Worm (Caenorhabditis elegans) whole organism, L1 larva: ENCODE measurements around the gene spe-51.
A peak's percentile ranks its signal among the peaks of the same experiment; 100 is the strongest.

Experiments used
- aly-2 ChIP-seq: fragments of 150-350 bp; optimal IDR thresholded peaks from 2 replicates; lab custom pipeline; 2014; ENCODE audit warnings: missing biosample characterization, missing genetic modification characterization
- ama-1 ChIP-seq: fragments of 150-350 bp; optimal IDR thresholded peaks from 2 replicates; lab custom pipeline; 2014
- blmp-1 ChIP-seq: fragments of 150-350 bp; optimal IDR thresholded peaks from 2 replicates; lab custom pipeline; 2014; ENCODE audit warnings: missing biosample characterization, missing genetic modification characterization
- ceh-63 ChIP-seq: fragments of 200-800 bp; sonication (Bioruptor generic); optimal IDR thresholded peaks from 2 replicates; lab custom pipeline; 2018; ENCODE audit warnings: mild to moderate bottlenecking, missing genetic modification characterization, missing compliant biosample characterization
- ceh-82 ChIP-seq, 3 experiments: fragments of 150-350 bp in 1 of 3; sonication (generic microtip) in 2 of 3; optimal IDR thresholded peaks; 2 replicates each; lab custom pipeline; 2014 to 2017; ENCODE audit warnings: missing biosample characterization in 3 of 3, missing genetic modification characterization in 3 of 3
- dpl-1 ChIP-seq, 3 experiments: fragments of 150-350 bp in 2 of 3; sonication (generic microtip) in 1 of 3; optimal IDR thresholded peaks; 2 replicates each; lab custom pipeline; 2014 to 2017; ENCODE audit warnings: missing biosample characterization in 3 of 3, missing genetic modification characterization in 3 of 3, missing genetic modification reagents in 3 of 3
- dsc-1 ChIP-seq: sonication (generic microtip); optimal IDR thresholded peaks from 2 replicates; lab custom pipeline; 2016; ENCODE audit warnings: mild to moderate bottlenecking, missing genetic modification characterization, missing compliant biosample characterization
- efl-1 ChIP-seq, 4 experiments: fragments of 150-350 bp; optimal IDR thresholded peaks in 3 of 4; peaks in 1 of 4; 1 replicate in 1 of 4; 2 replicates in 3 of 4; lab custom pipeline; 2014; ENCODE audit warnings: missing biosample characterization in 2 of 4, missing genetic modification characterization in 2 of 4, missing genetic modification reagents in 2 of 4
- ets-5 ChIP-seq: fragments of 200-800 bp; sonication (Bioruptor generic); IDR thresholded peaks from 2 replicates; pipeline ENCODE4 v1.3.6; 2022; ENCODE audit warnings: missing genetic modification characterization, missing compliant biosample characterization
- hlh-17 ChIP-seq: fragments of 200-800 bp; sonication (Bioruptor generic); optimal IDR thresholded peaks from 2 replicates; lab custom pipeline; 2018; ENCODE audit warnings: missing genetic modification characterization, mild to moderate bottlenecking, missing compliant biosample characterization, moderate library complexity, borderline replicate concordance
- jun-1 ChIP-seq: fragments of 150-350 bp; optimal IDR thresholded peaks from 2 replicates; lab custom pipeline; 2014; ENCODE audit warnings: missing biosample characterization, missing genetic modification reagents, missing genetic modification characterization
- lin-35 ChIP-seq, 2 experiments: fragments of 150-350 bp; optimal IDR thresholded peaks; 2 replicates each; lab custom pipeline; 2014; ENCODE audit warnings: missing biosample characterization in 2 of 2, missing genetic modification characterization in 2 of 2, missing genetic modification reagents in 2 of 2
- lin-39 ChIP-seq: fragments of 150-350 bp; optimal IDR thresholded peaks from 2 replicates; lab custom pipeline; 2014; ENCODE audit warnings: missing biosample characterization, missing genetic modification reagents, missing genetic modification characterization
- lir-3 ChIP-seq: sonication (generic microtip); optimal IDR thresholded peaks from 2 replicates; lab custom pipeline; 2016; ENCODE audit warnings: mild to moderate bottlenecking, missing genetic modification characterization, moderate library complexity, missing compliant biosample characterization; ENCODE audit not compliant: poor library complexity
- mab-9 ChIP-seq: fragments of 200-800 bp; sonication (Bioruptor generic); IDR thresholded peaks from 2 replicates; pipeline ENCODE4 v1.3.6; 2022; ENCODE audit warnings: missing genetic modification reagents, missing genetic modification characterization, missing compliant biosample characterization
- mef-2 ChIP-seq: fragments of 150-350 bp; optimal IDR thresholded peaks from 2 replicates; lab custom pipeline; 2014; ENCODE audit warnings: missing biosample characterization, missing genetic modification characterization
- nhr-19 ChIP-seq: fragments of 200-800 bp; sonication (Bioruptor generic); conservative IDR thresholded peaks from 2 replicates; pipeline ENCODE4 v1.3.6; 2022; ENCODE audit warnings: missing genetic modification characterization, missing compliant biosample characterization
- nhr-237 ChIP-seq: fragments of 150-350 bp; optimal IDR thresholded peaks from 2 replicates; lab custom pipeline; 2014; ENCODE audit warnings: missing biosample characterization, missing genetic modification characterization
- nhr-77 ChIP-seq: fragments of 150-350 bp; optimal IDR thresholded peaks from 2 replicates; lab custom pipeline; 2014; ENCODE audit warnings: missing biosample characterization, missing genetic modification characterization
- nhr-85 ChIP-seq: sonication (generic microtip); peaks from one replicate; lab custom pipeline; 2016; ENCODE audit warnings: missing genetic modification characterization, inconsistent platforms, missing compliant biosample characterization
- nhr-90 ChIP-seq: sonication (generic microtip); optimal IDR thresholded peaks from 2 replicates; lab custom pipeline; 2016; ENCODE audit warnings: mild to moderate bottlenecking, missing genetic modification characterization, missing compliant biosample characterization; ENCODE audit not compliant: poor library complexity
- pag-3 ChIP-seq: sonication (generic microtip); optimal IDR thresholded peaks from 2 replicates; lab custom pipeline; 2017; ENCODE audit warnings: missing genetic modification characterization, mild to moderate bottlenecking, missing compliant biosample characterization, antibody characterized with exemption, borderline replicate concordance; ENCODE audit not compliant: insufficient read depth
- pqm-1 ChIP-seq: sonication (generic microtip); optimal IDR thresholded peaks from 3 replicates; lab custom pipeline; 2017; ENCODE audit warnings: missing biosample characterization, missing genetic modification characterization
- skn-1 ChIP-seq: fragments of 150-350 bp; optimal IDR thresholded peaks from 2 replicates; lab custom pipeline; 2014; ENCODE audit warnings: missing biosample characterization, missing genetic modification characterization
- sup-37 ChIP-seq: fragments of 200-800 bp; sonication (Bioruptor generic); optimal IDR thresholded peaks from 2 replicates; lab custom pipeline; 2018; ENCODE audit warnings: mild to moderate bottlenecking, missing genetic modification characterization, missing compliant biosample characterization
- swsn-7 ChIP-seq: sonication (generic microtip); optimal IDR thresholded peaks from 2 replicates; lab custom pipeline; 2016; ENCODE audit warnings: missing genetic modification characterization, missing compliant biosample characterization
- tbx-2 ChIP-seq: sonication (generic microtip); optimal IDR thresholded peaks from 2 replicates; lab custom pipeline; 2016; ENCODE audit warnings: missing genetic modification characterization, missing compliant biosample characterization
- tlp-1 ChIP-seq: fragments of 150-350 bp; optimal IDR thresholded peaks from 2 replicates; lab custom pipeline; 2014; ENCODE audit warnings: missing biosample characterization, missing genetic modification characterization
- unc-130 ChIP-seq: fragments of 150-350 bp; optimal IDR thresholded peaks from 2 replicates; lab custom pipeline; 2017; ENCODE audit warnings: missing biosample characterization, missing genetic modification characterization, inconsistent platforms
- unc-86 ChIP-seq: sonication (generic microtip); optimal IDR thresholded peaks from 2 replicates; lab custom pipeline; 2016; ENCODE audit warnings: missing genetic modification characterization, missing compliant biosample characterization
- unc-98 ChIP-seq: fragments of 200-800 bp; sonication (Bioruptor generic); IDR thresholded peaks from 2 replicates; pipeline ENCODE4 v1.3.6; 2022; ENCODE audit warnings: missing genetic modification characterization, missing compliant biosample characterization
- vab-15 ChIP-seq: sonication (generic microtip); optimal IDR thresholded peaks from 2 replicates; lab custom pipeline; 2017; ENCODE audit warnings: missing genotype, mild to moderate bottlenecking, missing genetic modification characterization, missing compliant biosample characterization
- xbp-1 ChIP-seq: sonication (generic microtip); optimal IDR thresholded peaks from 2 replicates; lab custom pipeline; 2016; ENCODE audit warnings: missing genetic modification characterization, missing compliant biosample characterization
- zag-1 ChIP-seq: fragments of 150-350 bp; optimal IDR thresholded peaks from 2 replicates; lab custom pipeline; 2014; ENCODE audit warnings: missing biosample characterization, missing genetic modification characterization
- ztf-11 ChIP-seq, 2 experiments: sonication (generic microtip); optimal IDR thresholded peaks; 2 replicates each; lab custom pipeline; 2016 to 2017; ENCODE audit warnings: missing genetic modification characterization in 2 of 2, missing biosample characterization in 1 of 2, missing compliant biosample characterization in 1 of 2
- ztf-4 ChIP-seq: fragments of 150-350 bp; optimal IDR thresholded peaks from 2 replicates; lab custom pipeline; 2014; ENCODE audit warnings: missing biosample characterization, missing genetic modification characterization

spe-51 gene

DNA sequence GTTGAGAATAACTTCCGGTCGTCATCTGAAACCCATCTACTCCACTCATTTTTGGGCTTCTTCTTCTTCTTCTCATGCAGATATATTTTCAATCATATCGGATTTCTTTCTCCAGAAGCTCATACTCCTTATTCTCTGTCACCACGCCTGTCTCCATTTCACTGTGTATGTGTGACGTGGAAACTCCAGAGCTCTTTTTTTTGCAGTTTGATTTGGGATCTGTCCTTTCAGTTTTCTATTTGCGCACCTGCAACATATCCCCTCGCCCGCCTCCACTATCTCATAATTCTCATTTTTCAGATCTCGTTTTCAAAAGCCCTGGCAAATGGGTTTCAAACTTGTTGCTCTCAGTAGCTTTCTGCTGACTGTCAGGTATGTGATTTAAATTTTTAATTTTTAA is 13.8 kb upstream of the spe-51 start, which contains the start of gene kin-36:
kin-36 (plus strand) TSS at position 301 of the 400 bp plus-strand sequence.
- TF ChIP-seq nhr-85 (tag; lab: Kevin White, UChicago) (peak; percentile 51), nhr-237 (no peak)

- TF ChIP-seq nhr-85 (tag; lab: Kevin White, UChicago) (peak; percentile 30), swsn-7 (no peak)
- TF ChIP-seq, all 84 proteins: peak for 1
These were observed 9.4 kb upstream of the spe-51 start for ce11 chrIV:4683149-4683548.

DNA sequence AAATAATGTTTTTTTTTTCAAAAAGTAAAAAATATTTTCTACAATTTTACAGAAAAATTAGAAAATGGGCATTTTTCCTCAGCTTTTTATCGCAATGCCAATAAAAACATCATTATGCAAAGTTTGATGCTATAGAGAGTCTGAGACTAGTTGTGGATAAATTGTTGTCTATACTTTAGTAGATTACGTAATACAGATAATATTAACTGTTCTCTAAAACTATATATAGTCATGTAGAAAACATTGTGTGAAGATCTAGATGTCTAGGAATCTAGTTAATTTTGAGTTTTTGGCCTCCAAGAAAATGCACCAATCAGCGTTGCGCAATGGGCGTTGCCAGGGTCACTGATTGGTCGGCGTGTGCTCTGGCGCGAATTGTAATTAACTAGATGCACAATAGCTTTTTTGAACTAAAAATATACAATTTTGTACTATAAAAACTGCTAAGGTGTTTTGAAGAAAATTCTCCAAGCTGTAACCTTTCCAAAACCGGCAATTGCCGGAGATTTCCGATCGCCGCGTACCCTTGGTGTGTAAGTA is 6.2 kb upstream of the spe-51 start:
- TF ChIP-seq unc-86 (tag; lab: Kevin White, UChicago) (no peak), xbp-1 (tag; lab: Kevin White, UChicago) (peak; percentile 62), lin-39 (tag; lab: Kevin White, UChicago) (no peak), mef-2 (tag; lab: Kevin White, UChicago) (no peak), dpl-1 (GFP tag; optimal IDR thresholded peaks at IDR 0.05; lab: Kevin White, UChicago) (no peak)

ce11 chrIV:4686898-4687297 is 5.7 kb upstream of the spe-51 start:
- TF ChIP-seq nhr-90 (tag; lab: Kevin White, UChicago), result no peak
- no peak for TF ChIP-seq skn-1 (tag; lab: Kevin White, UChicago)
- TF ChIP-seq ztf-4 (tag; lab: Kevin White, UChicago), result no peak
- no peak for TF ChIP-seq pqm-1 (tag; lab: Kevin White, UChicago)
- no peak for TF ChIP-seq ceh-82 (tag; optimal IDR thresholded peaks at IDR 0.05; lab: Kevin White, UChicago)
- no peak for TF ChIP-seq swsn-7
- TF ChIP-seq vab-15 (tag; lab: Kevin White, UChicago), result no peak
- TF ChIP-seq unc-130, result no peak
- no peak for TF ChIP-seq unc-86 (tag; lab: Kevin White, UChicago)
- TF ChIP-seq ets-5 (GFP tag; lab: Robert Waterston, UW), result no peak
- no peak for TF ChIP-seq lir-3 (tag; lab: Kevin White, UChicago)
- TF ChIP-seq sup-37, result no peak
- TF ChIP-seq ceh-63 (GFP tag; lab: Kevin White, UChicago), result no peak
- no peak for TF ChIP-seq jun-1 (tag; lab: Kevin White, UChicago)

- TF ChIP-seq mef-2 (tag; lab: Kevin White, UChicago), result no peak
- TF ChIP-seq jun-1 (tag; lab: Kevin White, UChicago), result no peak
- peak; percentile 92 for TF ChIP-seq blmp-1 (tag; lab: Kevin White, UChicago)
These were observed 4.3 kb upstream of the spe-51 start, which contains the start of gene bus-4 for ce11 chrIV:4688221-4688620. TSS of gene bus-4 (plus strand) at chrIV:4688269.

DNA sequence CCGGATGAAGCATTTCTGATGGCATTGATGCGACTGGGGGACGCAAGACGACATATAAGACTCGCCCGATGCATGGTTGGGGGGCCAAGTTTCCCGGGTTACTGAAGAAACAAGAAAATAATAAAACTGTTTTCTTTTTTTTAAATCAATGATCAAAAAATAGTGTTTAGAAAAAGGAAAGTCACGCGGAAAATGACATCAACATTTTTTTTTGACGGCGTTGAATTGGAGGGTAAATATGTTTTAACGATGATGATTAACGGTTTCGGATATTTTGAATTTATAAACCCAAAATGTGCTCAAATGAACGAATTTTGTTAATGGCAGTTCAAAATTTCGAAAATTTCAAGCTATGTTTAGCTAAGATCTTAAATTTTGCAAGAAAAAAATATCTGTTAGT is 11.3 kb downstream of the spe-51 start, which contains the start of gene ogdh-1:
ogdh-1 (minus strand) TSS at position 101 of the 400 bp plus-strand sequence.
- no peak for TF ChIP-seq zag-1
- no peak for TF ChIP-seq lin-35 (GFP tag; optimal IDR thresholded peaks at IDR 0.05; lab: Kevin White, UChicago)
- TF ChIP-seq nhr-19 (GFP tag; lab: Robert Waterston, UW), result no peak
- TF ChIP-seq jun-1 (tag; lab: Kevin White, UChicago), result no peak
- TF ChIP-seq ztf-11 (tag; optimal IDR thresholded peaks at IDR 0.05; lab: Kevin White, UChicago), result no peak
- no peak for TF ChIP-seq hlh-17 (GFP tag; lab: Kevin White, UChicago)
- no peak for TF ChIP-seq vab-15 (tag; lab: Kevin White, UChicago)
- TF ChIP-seq tbx-2 (tag; lab: Kevin White, UChicago), result no peak
- no peak for TF ChIP-seq mab-9
- no peak for TF ChIP-seq nhr-77 (tag; lab: Kevin White, UChicago)
- no peak for TF ChIP-seq unc-86 (tag; lab: Kevin White, UChicago)
- no peak for TF ChIP-seq ceh-82 (tag; optimal IDR thresholded peaks at IDR 0.05; lab: Kevin White, UChicago)
- TF ChIP-seq ama-1, result no peak
- TF ChIP-seq aly-2 (tag; lab: Kevin White, UChicago), result no peak
- TF ChIP-seq pag-3 (tag; lab: Kevin White, UChicago), result no peak
- TF ChIP-seq unc-98 (GFP tag; lab: Robert Waterston, UW), result no peak
- no peak for TF ChIP-seq dsc-1 (tag; lab: Kevin White, UChicago)
- TF ChIP-seq tlp-1 (tag; lab: Kevin White, UChicago), result no peak
- no peak for TF ChIP-seq efl-1 (optimal IDR thresholded peaks at IDR 0.05; lab: Kevin White, UChicago)
- TF ChIP-seq efl-1 (GFP tag; optimal IDR thresholded peaks at IDR 0.05 in 1 of 2; lab: Kevin White, UChicago), result no peak
